Worm (Caenorhabditis elegans): ENCODE results near the gene C06E2.2.

The C06E2.2 gene

ce11 chrX:8890251-8890755 lies 10.9 kb downstream of the C06E2.2 start:
- TF ChIP-seq blmp-1 (tag; optimal IDR thresholded peaks at IDR 0.05) (peak; percentile 55), flh-1 (GFP tag; optimal IDR thresholded peaks at IDR 0.05) (no peak), tbx-8 (GFP tag; optimal IDR thresholded peaks at IDR 0.05) (no peak)

ce11 chrX:8891393-8891953 lies 12.0 kb downstream of the C06E2.2 start:
- TF ChIP-seq unc-39 (tag; optimal IDR thresholded peaks at IDR 0.05) = no peak
- no peak for TF ChIP-seq elt-1 (tag; optimal IDR thresholded peaks at IDR 0.05; ENCODE audit: borderline replicate concordance, insufficient read depth)
- TF ChIP-seq nhr-28 (tag; optimal IDR thresholded peaks at IDR 0.05) = no peak
- no peak for TF ChIP-seq drap-1 (GFP tag; optimal IDR thresholded peaks at IDR 0.05)
- no peak for TF ChIP-seq sptf-1 (tag; optimal IDR thresholded peaks at IDR 0.05)

DNA sequence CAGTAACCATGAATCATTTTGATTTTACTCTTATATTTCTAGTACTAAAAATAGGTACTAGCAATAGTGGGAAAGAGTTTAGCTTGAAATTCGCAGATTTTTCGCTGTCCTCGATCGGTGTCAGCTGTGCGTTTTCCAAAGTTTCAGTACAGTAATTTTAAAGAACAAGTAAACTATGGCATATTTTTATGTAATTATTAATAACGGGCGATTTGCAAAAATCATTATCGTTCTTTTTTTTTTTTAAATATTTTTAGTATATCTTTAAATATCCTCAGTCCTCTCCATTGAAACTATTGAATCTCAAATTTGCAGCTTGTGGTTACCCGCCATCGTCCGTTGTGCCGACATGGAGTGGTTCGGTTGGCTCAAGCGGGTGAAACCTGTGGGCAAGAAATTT lies 13.4 kb downstream of the C06E2.2 start, which contains the start of gene C13E3.1:
C13E3.1 (plus strand) TSS at position 301 of the 400 bp plus-strand sequence.
- TF ChIP-seq ztf-11 (tag; optimal IDR thresholded peaks at IDR 0.05) (no peak), nhr-237 (tag; optimal IDR thresholded peaks at IDR 0.05) (no peak), M03D4.4 (tag; optimal IDR thresholded peaks at IDR 0.05) (no peak), drap-1 (GFP tag; optimal IDR thresholded peaks at IDR 0.05) (no peak), ham-2 (GFP tag; optimal IDR thresholded peaks at IDR 0.05) (no peak), pha-4 (tag; optimal IDR thresholded peaks at IDR 0.05) (no peak), mls-2 (tag; optimal IDR thresholded peaks at IDR 0.05) (no peak), elt-3 (tag; optimal IDR thresholded peaks at IDR 0.05) (no peak), lin-13 (tag; optimal IDR thresholded peaks at IDR 0.05) (no peak), flh-1 (GFP tag; optimal IDR thresholded peaks at IDR 0.05) (no peak), ces-1 (GFP tag; optimal IDR thresholded peaks at IDR 0.05) (no peak), unc-39 (tag; optimal IDR thresholded peaks at IDR 0.05) (no peak), sptf-1 (tag; optimal IDR thresholded peaks at IDR 0.05) (no peak), mep-1 (tag; optimal IDR thresholded peaks at IDR 0.05) (no peak), nhr-28 (tag; optimal IDR thresholded peaks at IDR 0.05) (no peak), snpc-4 (tag; optimal IDR thresholded peaks at IDR 0.05) (no peak), hlh-1 (tag; optimal IDR thresholded peaks at IDR 0.05) (no peak), tbx-8 (GFP tag; optimal IDR thresholded peaks at IDR 0.05) (no peak), cnd-1 (tag; optimal IDR thresholded peaks at IDR 0.05) (no peak)

DNA sequence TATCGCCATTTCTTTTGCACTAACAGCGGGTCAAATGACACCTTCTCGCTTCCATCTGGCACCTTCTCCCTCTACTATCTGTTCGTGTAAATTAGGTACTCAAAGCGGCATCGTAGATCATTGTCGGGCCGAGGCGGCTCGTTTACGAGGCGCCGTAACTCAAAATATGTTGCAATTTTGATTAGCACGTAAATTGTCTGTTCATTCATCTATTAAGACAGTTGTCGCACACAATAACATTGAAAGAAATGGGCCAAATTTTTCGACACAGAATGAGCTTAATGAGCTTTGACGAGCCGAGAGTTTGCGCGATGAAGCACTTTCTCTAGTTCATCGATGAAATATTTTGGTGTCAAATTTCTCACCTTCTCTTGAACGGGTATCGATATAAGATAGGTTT lies 23.5 kb downstream of the C06E2.2 start:
- TF ChIP-seq ces-1 (GFP tag; optimal IDR thresholded peaks at IDR 0.05) (no peak), zip-8 (tag; optimal IDR thresholded peaks at IDR 0.05) (no peak), sem-2 (GFP tag; optimal IDR thresholded peaks at IDR 0.05) (no peak), nhr-12 (tag; optimal IDR thresholded peaks at IDR 0.05) (no peak), snpc-4 (tag; optimal IDR thresholded peaks at IDR 0.05) (no peak), nhr-237 (tag; optimal IDR thresholded peaks at IDR 0.05) (no peak), ztf-11 (tag; optimal IDR thresholded peaks at IDR 0.05) (no peak), mls-2 (tag; optimal IDR thresholded peaks at IDR 0.05) (no peak), bed-3 (GFP tag; optimal IDR thresholded peaks at IDR 0.05) (no peak)

DNA sequence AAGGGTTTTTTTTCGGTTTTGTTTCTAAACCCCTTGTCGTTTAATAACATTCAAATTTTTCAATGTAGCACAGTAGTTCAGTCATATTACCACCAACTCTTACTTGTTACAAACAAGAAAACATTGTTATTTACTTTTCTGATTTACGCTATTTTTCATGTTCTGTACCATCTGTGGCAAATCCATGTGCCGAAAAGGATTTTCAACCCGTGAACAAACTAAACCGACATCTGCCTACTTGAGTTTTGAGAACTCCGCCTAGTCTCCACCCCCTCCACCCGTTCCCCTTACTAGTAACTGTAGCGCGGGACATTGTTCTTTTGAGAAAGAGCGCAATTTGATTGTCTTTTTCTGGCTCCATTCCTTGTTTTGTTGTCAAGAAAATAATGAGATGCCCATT lies 25.6 kb downstream of the C06E2.2 start, which contains the start of gene ensh-1:
ensh-1 (plus strand) TSS at position 301 of the 400 bp plus-strand sequence.
- no peak for TF ChIP-seq elt-3 (tag; optimal IDR thresholded peaks at IDR 0.05)
- no peak for TF ChIP-seq ceh-43 (GFP tag; optimal IDR thresholded peaks at IDR 0.05)
- no peak for TF ChIP-seq ceh-83 (GFP tag; optimal IDR thresholded peaks at IDR 0.05)
- no peak for TF ChIP-seq unc-39 (tag; optimal IDR thresholded peaks at IDR 0.05)
- no peak for TF ChIP-seq zip-8 (tag; optimal IDR thresholded peaks at IDR 0.05)
- no peak for TF ChIP-seq nhr-237 (tag; optimal IDR thresholded peaks at IDR 0.05)
- TF ChIP-seq nhr-28 (tag; optimal IDR thresholded peaks at IDR 0.05) = no peak
- TF ChIP-seq ces-1 (GFP tag; optimal IDR thresholded peaks at IDR 0.05) = no peak
- no peak for TF ChIP-seq drap-1 (GFP tag; optimal IDR thresholded peaks at IDR 0.05)
- TF ChIP-seq flh-1 (GFP tag; optimal IDR thresholded peaks at IDR 0.05) = no peak
- no peak for TF ChIP-seq ztf-11 (tag; optimal IDR thresholded peaks at IDR 0.05)
- no peak for TF ChIP-seq lin-13 (tag; optimal IDR thresholded peaks at IDR 0.05)
- TF ChIP-seq cnd-1 (tag; optimal IDR thresholded peaks at IDR 0.05) = no peak
- TF ChIP-seq hlh-1 (tag; optimal IDR thresholded peaks at IDR 0.05) = no peak
- no peak for TF ChIP-seq mls-2 (tag; optimal IDR thresholded peaks at IDR 0.05)
- TF ChIP-seq nhr-12 (tag; optimal IDR thresholded peaks at IDR 0.05) = no peak
- TF ChIP-seq lsy-2 (tag; optimal IDR thresholded peaks at IDR 0.05) = no peak
- no peak for TF ChIP-seq mab-5 (tag; optimal IDR thresholded peaks at IDR 0.05)
- no peak for TF ChIP-seq sem-2 (GFP tag; optimal IDR thresholded peaks at IDR 0.05)
- TF ChIP-seq unc-62 (GFP tag; optimal IDR thresholded peaks at IDR 0.05) = no peak

All from whole organism, mixed stage, embryonic.